Fruit fly (Drosophila melanogaster) whole organism, embryonic: ENCODE data around the gene RpL35.

Source experiments
- C15 ChIP-seq: fragments of 200-800 bp; sonication (Bioruptor generic); IDR thresholded peaks from 3 replicates; pipeline ENCODE4 v1.3.6; 2022; ENCODE audit warnings: missing biosample characterization, missing genetic modification characterization
- CG10565 ChIP-seq: fragments of 200-800 bp; sonication (Bioruptor generic); optimal IDR thresholded peaks from 3 replicates; lab custom pipeline; 2016; ENCODE audit warnings: missing biosample characterization, mild to moderate bottlenecking, missing genetic modification characterization
- CG10979 ChIP-seq: fragments of 200-800 bp; sonication (Bioruptor generic); optimal IDR thresholded peaks from 2 replicates; lab custom pipeline; 2018; ENCODE audit warnings: missing biosample characterization, mild to moderate bottlenecking, missing genetic modification characterization, moderate library complexity
- CG13296 ChIP-seq: fragments of 200-800 bp; sonication (Bioruptor generic); optimal IDR thresholded peaks from 3 replicates; lab custom pipeline; 2018; ENCODE audit warnings: missing biosample characterization, mild to moderate bottlenecking, missing genetic modification characterization
- CG15479 ChIP-seq: fragments of 200-800 bp; sonication (Bioruptor generic); optimal IDR thresholded peaks from 3 replicates; lab custom pipeline; 2019; ENCODE audit warnings: missing biosample characterization, mild to moderate bottlenecking, missing genetic modification characterization, moderate library complexity
- CG17385 ChIP-seq: fragments of 200-800 bp; sonication (Bioruptor generic); optimal IDR thresholded peaks from 3 replicates; lab custom pipeline; 2018; ENCODE audit warnings: missing biosample characterization, mild to moderate bottlenecking, missing genetic modification characterization
- CG17912 ChIP-seq: fragments of 200-800 bp; sonication (Bioruptor generic); optimal IDR thresholded peaks from 2 replicates; lab custom pipeline; 2018; ENCODE audit warnings: missing biosample characterization, mild to moderate bottlenecking, missing genetic modification characterization
- CG18262 ChIP-seq: fragments of 200-800 bp; optimal IDR thresholded peaks from 3 replicates; lab custom pipeline; 2019; ENCODE audit warnings: missing biosample characterization, mild to moderate bottlenecking, missing genetic modification characterization, moderate library complexity
- CG2202 ChIP-seq: fragments of 200-800 bp; sonication (Bioruptor generic); optimal IDR thresholded peaks from 2 replicates; lab custom pipeline; 2018; ENCODE audit warnings: missing biosample characterization, mild to moderate bottlenecking, missing genetic modification characterization
- CG33557 ChIP-seq: fragments of 200-800 bp; sonication (Bioruptor generic); optimal IDR thresholded peaks from 2 replicates; lab custom pipeline; 2019; ENCODE audit warnings: missing biosample characterization, mild to moderate bottlenecking, missing genetic modification characterization, moderate library complexity
- CG3726 ChIP-seq: fragments of 200-800 bp; sonication (Bioruptor generic); IDR thresholded peaks from 3 replicates; pipeline ENCODE4, ENCODE4 v1.3.6; 2022; ENCODE audit warnings: missing biosample characterization, missing genetic modification characterization
- CG6765 ChIP-seq: fragments of 200-800 bp; sonication (Bioruptor generic); optimal IDR thresholded peaks from 3 replicates; lab custom pipeline; 2017; ENCODE audit warnings: missing biosample characterization, mild to moderate bottlenecking, missing genetic modification characterization
- CG6854 ChIP-seq: fragments of 200-800 bp; sonication (Bioruptor generic); optimal IDR thresholded peaks from 3 replicates; lab custom pipeline; 2017; ENCODE audit warnings: missing biosample characterization, mild to moderate bottlenecking, missing genetic modification characterization
- CG7271 ChIP-seq: fragments of 200-800 bp; sonication (Bioruptor generic); optimal IDR thresholded peaks from 2 replicates; lab custom pipeline; 2018; ENCODE audit warnings: missing biosample characterization, mild to moderate bottlenecking, missing genetic modification characterization, moderate library complexity
- CG7745 ChIP-seq: fragments of 200-800 bp; sonication (Bioruptor generic); optimal IDR thresholded peaks from 2 replicates; lab custom pipeline; 2018; ENCODE audit warnings: missing biosample characterization, mild to moderate bottlenecking, missing genetic modification characterization, moderate library complexity
- CG9932 ChIP-seq: fragments of 200-800 bp; sonication (Bioruptor generic); IDR thresholded peaks from 2 replicates; pipeline ENCODE4 v1.3.6; 2022; ENCODE audit warnings: missing biosample characterization, missing genetic modification characterization
- CkIIα-i1 ChIP-seq: fragments of 200-800 bp; sonication (Bioruptor generic); IDR thresholded peaks from 2 replicates; pipeline ENCODE4 v1.3.6; 2022; ENCODE audit warnings: missing biosample characterization, missing genetic modification characterization
- D19B ChIP-seq: fragments of 200-800 bp; sonication (Bioruptor generic); optimal IDR thresholded peaks from 2 replicates; lab custom pipeline; 2017; ENCODE audit warnings: missing biosample characterization, mild to moderate bottlenecking, missing genetic modification characterization
- MTF-1 ChIP-seq: fragments of 200-800 bp; sonication (Bioruptor generic); optimal IDR thresholded peaks from 2 replicates; lab custom pipeline; 2018; ENCODE audit warnings: missing biosample characterization, mild to moderate bottlenecking, missing genetic modification characterization, borderline replicate concordance
- NC2β ChIP-seq: fragments of 200-800 bp; sonication (Bioruptor generic); optimal IDR thresholded peaks from 2 replicates; lab custom pipeline; 2016; ENCODE audit warnings: missing biosample characterization, missing genetic modification characterization
- Oli ChIP-seq: fragments of 200-800 bp; sonication (Bioruptor generic); optimal IDR thresholded peaks from 2 replicates; lab custom pipeline; 2018; ENCODE audit warnings: missing biosample characterization, mild to moderate bottlenecking, missing genetic modification characterization, moderate library complexity
- PHDP ChIP-seq: fragments of 200-800 bp; sonication (Bioruptor generic); optimal IDR thresholded peaks from 3 replicates; lab custom pipeline; 2018; ENCODE audit warnings: missing biosample characterization, mild to moderate bottlenecking, missing genetic modification characterization, moderate library complexity
- Poxn ChIP-seq: fragments of 200-800 bp; sonication (Bioruptor generic); IDR thresholded peaks from 2 replicates; pipeline ENCODE4 v1.3.6; 2022; ENCODE audit warnings: missing biosample characterization, missing genetic modification characterization
- Spps ChIP-seq: fragments of 200-800 bp; sonication (Bioruptor generic); optimal IDR thresholded peaks from 2 replicates; lab custom pipeline; 2018; ENCODE audit warnings: missing biosample characterization, mild to moderate bottlenecking, missing genetic modification characterization
- TFAM ChIP-seq: fragments of 200-800 bp; sonication (Bioruptor generic); optimal IDR thresholded peaks from 2 replicates; lab custom pipeline; 2017; ENCODE audit warnings: missing biosample characterization, missing genetic modification characterization, inconsistent platforms
- Xrp1 ChIP-seq: fragments of 200-800 bp; sonication (Bioruptor generic); IDR thresholded peaks from 2 replicates; pipeline ENCODE4 v1.3.6; 2022; ENCODE audit warnings: missing biosample characterization, missing genetic modification characterization
- bsh ChIP-seq, 2 experiments: fragments of 200-800 bp; sonication (Bioruptor generic); optimal IDR thresholded peaks; 2 replicates each; lab custom pipeline; 2017 to 2018; ENCODE audit warnings: mild to moderate bottlenecking in 2 of 2, missing biosample characterization in 2 of 2, missing genetic modification characterization in 2 of 2, moderate library complexity in 1 of 2
- caup ChIP-seq: fragments of 200-800 bp; sonication (Bioruptor generic); optimal IDR thresholded peaks from 3 replicates; lab custom pipeline; 2017; ENCODE audit warnings: missing biosample characterization, mild to moderate bottlenecking, missing genetic modification characterization, moderate library complexity; ENCODE audit not compliant: severe bottlenecking
- corto ChIP-seq: fragments of 200-800 bp; sonication (Bioruptor generic); optimal IDR thresholded peaks from 2 replicates; lab custom pipeline; 2016; ENCODE audit warnings: missing biosample characterization, mild to moderate bottlenecking, missing genetic modification characterization, moderate library complexity
- dati ChIP-seq: fragments of 200-800 bp; sonication (Bioruptor generic); IDR thresholded peaks from 2 replicates; pipeline ENCODE4 v1.3.6; 2022; ENCODE audit warnings: missing biosample characterization, missing genetic modification characterization
- ems ChIP-seq: fragments of 200-800 bp; sonication (Bioruptor generic); optimal IDR thresholded peaks from 3 replicates; lab custom pipeline; 2016; ENCODE audit warnings: missing biosample characterization, missing genetic modification characterization
- gcm2 ChIP-seq: fragments of 200-800 bp; sonication (Bioruptor generic); optimal IDR thresholded peaks from 2 replicates; lab custom pipeline; 2016; ENCODE audit warnings: missing biosample characterization, missing genetic modification characterization
- lilli ChIP-seq: fragments of 200-800 bp; sonication (Bioruptor generic); optimal IDR thresholded peaks from 3 replicates; lab custom pipeline; 2016; ENCODE audit warnings: missing biosample characterization, missing genetic modification characterization
- peb ChIP-seq: fragments of 200-800 bp; sonication (Bioruptor generic); IDR thresholded peaks from 2 replicates; pipeline ENCODE4 v1.3.6; 2022; ENCODE audit warnings: missing biosample characterization, missing genetic modification characterization
- schlank ChIP-seq: fragments of 200-800 bp; sonication (Bioruptor generic); optimal IDR thresholded peaks from 2 replicates; lab custom pipeline; 2018; ENCODE audit warnings: missing biosample characterization, mild to moderate bottlenecking, missing genetic modification characterization
- sob ChIP-seq: fragments of 200-800 bp; sonication (Bioruptor generic); IDR thresholded peaks from 2 replicates; pipeline ENCODE4 v1.3.6; 2022; ENCODE audit warnings: missing biosample characterization, missing genetic modification characterization
- sug ChIP-seq: fragments of 200-800 bp; optimal IDR thresholded peaks from 2 replicates; lab custom pipeline; 2019; ENCODE audit warnings: missing biosample characterization, mild to moderate bottlenecking, missing genetic modification characterization, moderate library complexity
- tll ChIP-seq, 2 experiments: fragments of 200-800 bp in 1 of 2; fragments of >200 bp in 1 of 2; sonication (Bioruptor generic) in 1 of 2; optimal IDR thresholded peaks; 2 replicates each; lab custom pipeline; 2017 to 2019; ENCODE audit warnings: missing biosample characterization in 2 of 2, missing genetic modification characterization in 2 of 2, mild to moderate bottlenecking in 1 of 2, moderate library complexity in 1 of 2
- ttk ChIP-seq: fragments of 200-800 bp; sonication (Bioruptor generic); IDR thresholded peaks from 2 replicates; pipeline ENCODE4 v2.1.2; 2022; ENCODE audit warnings: missing biosample characterization, missing genetic modification characterization
- zen2 ChIP-seq: fragments of 200-800 bp; sonication (Bioruptor generic); IDR thresholded peaks from 3 replicates; pipeline ENCODE4 v1.3.6; 2022; ENCODE audit warnings: missing biosample characterization, missing genetic modification characterization; ENCODE audit not compliant: partially characterized antibody

Gene RpL35

dm6 chrX:5672243-5673051 lies at the start of gene RpL35 (continued):
- TF ChIP-seq peb (GFP tag; lab: Robert Waterston, UW): 0 out of 2 replicates have a peak, but pooled peaks have one; percentile 7
- peak; percentile 56 for TF ChIP-seq CG6765
- TF ChIP-seq CG2202 (tag; lab: Kevin White, UChicago): peak; percentile 16
- no peak for TF ChIP-seq tll (GFP tag; optimal IDR thresholded peaks at IDR 0.05; lab: Kevin White, UChicago)
- TF ChIP-seq dati (GFP tag; lab: Robert Waterston, UW): no peak
- TF ChIP-seq CG18262 (tag; lab: Kevin White, UChicago): peak; percentile 36
- TF ChIP-seq C15 (GFP tag; lab: Robert Waterston, UW): no peak
- no peak; the same call in 2 of the 3 replicates for TF ChIP-seq zen2 (GFP tag; lab: Robert Waterston, UW)
- TF ChIP-seq sug (tag; lab: Kevin White, UChicago): peak; percentile 55
- TF ChIP-seq lilli: peak; percentile 58
- peak in 1 of 2 experiments; percentile 26 for TF ChIP-seq bsh (GFP tag; optimal IDR thresholded peaks at IDR 0.05; lab: Kevin White, UChicago)
- TF ChIP-seq Xrp1 (GFP tag; lab: Robert Waterston, UW): peak; percentile 23; the same call in 1 of the 2 replicates
- TF ChIP-seq D19B: peak; percentile 25
- TF ChIP-seq MTF-1 (GFP tag; lab: Kevin White, UChicago): peak; percentile 65
- peak; percentile 24; the same call in 1 of the 2 replicates for TF ChIP-seq CG9932 (GFP tag; lab: Robert Waterston, UW)
- TF ChIP-seq CG15479 (GFP tag; lab: Kevin White, UChicago): no peak
- no peak for TF ChIP-seq ems (GFP tag; lab: Kevin White, UChicago)
- no peak for TF ChIP-seq corto (GFP tag; lab: Kevin White, UChicago)
- TF ChIP-seq CG7745 (tag; lab: Kevin White, UChicago): no peak
- no peak for TF ChIP-seq TFAM
- TF ChIP-seq NC2β (GFP tag; lab: Kevin White, UChicago): peak; percentile 69
- TF ChIP-seq CG10979 (tag; lab: Kevin White, UChicago): peak; percentile 18
- peak; percentile 17 for TF ChIP-seq Spps (tag; lab: Kevin White, UChicago)
- TF ChIP-seq CG7271: peak; percentile 16
- TF ChIP-seq CG33557: peak; percentile 25
- peak; percentile 58 for TF ChIP-seq schlank (tag; lab: Kevin White, UChicago)
- peak; percentile 48; the same call in 1 of the 2 replicates for TF ChIP-seq sob (GFP tag; lab: Robert Waterston, UW)
- TF ChIP-seq CG17385 (GFP tag; lab: Kevin White, UChicago): peak; percentile 96
- TF ChIP-seq PHDP (tag; lab: Kevin White, UChicago): peak; percentile 49
- TF ChIP-seq ttk (GFP tag; lab: Robert Waterston, UW): 0 out of 2 replicates have a peak, but pooled peaks have one; percentile 35
- TF ChIP-seq CG6854 (GFP tag; lab: Kevin White, UChicago): peak; percentile 52
- peak; percentile 70 for TF ChIP-seq caup (GFP tag; lab: Kevin White, UChicago)
- TF ChIP-seq CG10565 (GFP tag; lab: Kevin White, UChicago): no peak
- TF ChIP-seq Poxn (GFP tag; lab: Robert Waterston, UW): no peak
- TF ChIP-seq gcm2: peak; percentile 26
- no peak for TF ChIP-seq CG3726 (GFP tag; lab: Robert Waterston, UW)
- peak; percentile 2 for TF ChIP-seq Oli
- TF ChIP-seq CG17912 (GFP tag; lab: Kevin White, UChicago): peak; percentile 19
- TF ChIP-seq CG13296 (GFP tag; lab: Kevin White, UChicago): peak; percentile 71
- TF ChIP-seq CkIIα-i1 (GFP tag; lab: Robert Waterston, UW): no peak
